Fruit fly (Drosophila melanogaster): Measurements from ENCODE around the gene tw.

tw gene

dm6 chrX:803370-803769 lies 18.8 kb downstream of the tw start, which contains the start of gene CG13359:
Gene CG13359, minus strand, starts transcription at chrX:803470.
- TF ChIP-seq insv (optimal IDR thresholded peaks at IDR 0.05) (no peak), Myc (optimal IDR thresholded peaks at IDR 0.05) (no peak), ttk (optimal IDR thresholded peaks at IDR 0.05) (no peak), psq (optimal IDR thresholded peaks at IDR 0.05) (no peak), Sin3A (optimal IDR thresholded peaks at IDR 0.05) (no peak), h (optimal IDR thresholded peaks at IDR 0.05) (no peak)

DNA sequence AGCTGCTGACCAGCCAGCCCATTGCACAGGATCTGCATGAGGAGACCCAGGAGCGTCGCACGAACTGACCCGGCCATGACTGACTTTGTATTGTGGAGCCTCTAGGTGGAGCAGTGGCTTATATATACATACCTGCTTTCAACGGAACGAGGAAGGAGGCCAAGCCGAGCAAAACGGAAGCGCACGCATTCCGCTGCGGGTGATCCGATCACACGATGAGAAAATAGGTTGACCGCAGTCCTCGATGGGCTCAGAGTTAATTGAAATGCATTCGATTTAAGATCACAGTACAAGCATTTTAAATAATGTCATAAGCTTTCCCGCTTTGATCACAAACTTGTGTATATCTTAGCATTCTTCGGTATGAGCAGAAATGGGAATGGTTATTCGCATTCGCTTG lies 20.3 kb downstream of the tw start, which contains the start of gene CG13358:
Gene CG13358 (minus strand): TSS at position 101 of the 400 bp plus-strand sequence.
- TF ChIP-seq h (optimal IDR thresholded peaks at IDR 0.05) (no peak), ttk (optimal IDR thresholded peaks at IDR 0.05) (no peak), psq (optimal IDR thresholded peaks at IDR 0.05) (no peak), Sin3A (optimal IDR thresholded peaks at IDR 0.05) (no peak), Myc (optimal IDR thresholded peaks at IDR 0.05) (no peak), insv (optimal IDR thresholded peaks at IDR 0.05) (no peak)

DNA sequence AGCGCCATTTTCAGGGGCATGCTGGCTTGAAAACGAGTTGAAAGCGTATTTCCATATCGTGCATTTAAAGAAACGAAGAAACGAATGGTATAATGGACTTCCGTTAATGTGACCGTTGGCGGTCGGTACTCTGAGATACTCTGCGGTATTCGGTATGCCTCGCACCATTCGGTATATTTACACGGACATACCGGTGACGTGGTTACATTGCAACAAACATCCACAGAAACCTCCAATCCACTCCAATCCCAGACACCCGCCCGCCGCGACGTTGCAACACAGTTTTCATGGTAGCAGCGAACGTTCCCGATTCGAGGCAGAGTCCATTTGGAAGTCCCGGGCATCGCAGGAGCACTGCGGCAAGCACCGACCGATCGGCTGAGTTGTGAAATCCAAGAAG lies 21.4 kb downstream of the tw start, which contains the start of gene Sec22:
Gene Sec22 (plus strand): TSS at position 170 of the 400 bp plus-strand sequence.
- TF ChIP-seq psq (optimal IDR thresholded peaks at IDR 0.05) (no peak), Sin3A (optimal IDR thresholded peaks at IDR 0.05) (no peak), insv (optimal IDR thresholded peaks at IDR 0.05) (no peak), Myc (optimal IDR thresholded peaks at IDR 0.05) (no peak), h (optimal IDR thresholded peaks at IDR 0.05) (no peak), ttk (optimal IDR thresholded peaks at IDR 0.05) (no peak)

- TF ChIP-seq insv (optimal IDR thresholded peaks at IDR 0.05), result no peak
- no peak for TF ChIP-seq psq (optimal IDR thresholded peaks at IDR 0.05)
- TF ChIP-seq ttk (optimal IDR thresholded peaks at IDR 0.05), result no peak
- no peak for TF ChIP-seq h (optimal IDR thresholded peaks at IDR 0.05)
- no peak for TF ChIP-seq Myc (optimal IDR thresholded peaks at IDR 0.05)
- no peak for TF ChIP-seq Sin3A (optimal IDR thresholded peaks at IDR 0.05)
Measured at dm6 chrX:824961-825360, 40.4 kb downstream of the tw start.

DNA sequence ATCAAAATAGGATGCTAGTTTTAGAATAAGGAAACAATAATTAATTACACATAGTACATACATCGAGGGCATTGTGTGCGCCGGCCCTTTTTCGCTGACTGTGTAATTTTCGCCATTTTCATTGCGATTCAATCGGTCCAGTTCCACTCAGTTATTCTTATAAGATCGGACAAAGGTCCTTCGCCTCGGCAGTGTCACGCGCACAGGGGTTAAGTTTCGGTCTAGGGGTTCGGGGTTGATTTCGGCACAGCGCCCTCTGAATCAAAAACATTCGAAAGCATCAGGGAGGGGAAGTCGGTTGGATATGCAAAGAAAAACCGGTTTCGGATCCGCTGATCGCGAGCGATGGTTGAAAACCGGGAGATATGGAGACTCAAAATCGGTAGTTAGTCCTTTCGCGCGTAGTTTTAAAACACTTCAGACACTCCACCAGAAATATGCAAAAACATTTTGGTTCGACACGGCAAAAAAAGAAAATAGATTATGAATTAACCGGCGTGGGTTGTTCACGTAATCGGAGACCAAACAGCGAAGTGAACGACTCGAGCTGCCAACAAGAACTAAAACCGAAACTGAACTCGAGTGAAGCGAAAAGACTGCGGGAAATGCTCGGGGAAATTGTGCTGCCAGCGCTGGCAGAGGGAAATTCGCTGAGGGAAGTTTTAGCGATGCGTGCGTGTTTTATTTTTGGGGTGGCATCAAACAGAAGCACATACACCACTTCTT lies 51.6 kb downstream of the tw start:
- TF ChIP-seq psq (optimal IDR thresholded peaks at IDR 0.05), result no peak
- no peak for TF ChIP-seq h (optimal IDR thresholded peaks at IDR 0.05)
- TF ChIP-seq Myc (optimal IDR thresholded peaks at IDR 0.05), result no peak
- no peak for TF ChIP-seq Sin3A (optimal IDR thresholded peaks at IDR 0.05)
- TF ChIP-seq insv (optimal IDR thresholded peaks at IDR 0.05), result no peak
- no peak for TF ChIP-seq ttk (optimal IDR thresholded peaks at IDR 0.05)

All from Kc167 (cell line).